Fruit fly (Drosophila melanogaster): ENCODE data around the gene CG11723.

Gene CG11723

DNA sequence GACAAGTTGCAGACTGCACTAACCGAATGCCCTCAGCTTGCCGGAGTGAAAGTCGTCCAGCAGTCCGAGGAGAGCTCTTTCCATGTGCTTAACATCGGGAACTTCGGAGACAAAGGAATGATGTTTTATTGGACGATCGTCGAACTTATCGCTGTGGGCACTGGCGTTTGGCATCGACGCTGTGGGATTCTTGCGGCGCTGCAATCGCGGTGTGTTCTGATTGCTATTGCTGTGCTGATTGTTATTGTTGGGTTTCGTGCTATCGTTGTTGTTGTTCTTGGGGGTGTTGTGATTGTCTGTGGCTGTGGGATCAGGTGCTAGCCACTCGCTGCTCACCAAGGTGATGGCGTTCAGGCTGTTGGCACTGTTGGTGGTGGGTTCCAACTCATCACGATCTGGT, 43.6 kb upstream of the CG11723 start:
- TF ChIP-seq Clk (GFP tag; optimal IDR thresholded peaks at IDR 0.05) (no peak), ovo (GFP tag; optimal IDR thresholded peaks at IDR 0.05) (no peak), tj (GFP tag; optimal IDR thresholded peaks at IDR 0.05) (no peak), Hr96 (GFP tag; optimal IDR thresholded peaks at IDR 0.05) (no peak), Mnt (GFP tag; optimal IDR thresholded peaks at IDR 0.05) (no peak), CG33017 (tag; optimal IDR thresholded peaks at IDR 0.05) (no peak), CG12768 (GFP tag; optimal IDR thresholded peaks at IDR 0.05) (no peak), cnc (optimal IDR thresholded peaks at IDR 0.05) (no peak), CG14711 (tag; optimal IDR thresholded peaks at IDR 0.05) (no peak), toe (GFP tag; optimal IDR thresholded peaks at IDR 0.05) (no peak), kay (GFP tag; ENCODE audit: borderline replicate concordance) (no peak), CG5204 (GFP tag; optimal IDR thresholded peaks at IDR 0.05) (no peak), pad (GFP tag; optimal IDR thresholded peaks at IDR 0.05) (no peak), CG7045 (GFP tag; optimal IDR thresholded peaks at IDR 0.05) (no peak), Crg-1 (GFP tag; optimal IDR thresholded peaks at IDR 0.05) (no peak), CG1620 (GFP tag; optimal IDR thresholded peaks at IDR 0.05) (no peak), CG7101 (tag; optimal IDR thresholded peaks at IDR 0.05) (no peak)

- TF ChIP-seq CG7045 (GFP tag; optimal IDR thresholded peaks at IDR 0.05), result no peak
- no peak for TF ChIP-seq CG5204 (GFP tag; optimal IDR thresholded peaks at IDR 0.05)
- no peak for TF ChIP-seq Hr96 (GFP tag; optimal IDR thresholded peaks at IDR 0.05)
- TF ChIP-seq CG11617 (GFP tag; optimal IDR thresholded peaks at IDR 0.05), result no peak
- no peak for TF ChIP-seq CG14711 (tag; optimal IDR thresholded peaks at IDR 0.05)
- no peak for TF ChIP-seq cic (GFP tag; optimal IDR thresholded peaks at IDR 0.05)
- TF ChIP-seq ovo (GFP tag; optimal IDR thresholded peaks at IDR 0.05), result no peak
- no peak for TF ChIP-seq CG33017 (tag; optimal IDR thresholded peaks at IDR 0.05)
- TF ChIP-seq cnc (optimal IDR thresholded peaks at IDR 0.05), result no peak
- TF ChIP-seq CG1620 (GFP tag; optimal IDR thresholded peaks at IDR 0.05), result no peak
- TF ChIP-seq toe (GFP tag; optimal IDR thresholded peaks at IDR 0.05), result no peak
- no peak for TF ChIP-seq Mnt (GFP tag; optimal IDR thresholded peaks at IDR 0.05)
- TF ChIP-seq kay (GFP tag; ENCODE audit: borderline replicate concordance), result no peak
- no peak for TF ChIP-seq tj (GFP tag; optimal IDR thresholded peaks at IDR 0.05)
- TF ChIP-seq bab1 (GFP tag; optimal IDR thresholded peaks at IDR 0.05), result no peak
Observed at dm6 chr2L:2189100-2189499, 42.0 kb upstream of the CG11723 start.

DNA sequence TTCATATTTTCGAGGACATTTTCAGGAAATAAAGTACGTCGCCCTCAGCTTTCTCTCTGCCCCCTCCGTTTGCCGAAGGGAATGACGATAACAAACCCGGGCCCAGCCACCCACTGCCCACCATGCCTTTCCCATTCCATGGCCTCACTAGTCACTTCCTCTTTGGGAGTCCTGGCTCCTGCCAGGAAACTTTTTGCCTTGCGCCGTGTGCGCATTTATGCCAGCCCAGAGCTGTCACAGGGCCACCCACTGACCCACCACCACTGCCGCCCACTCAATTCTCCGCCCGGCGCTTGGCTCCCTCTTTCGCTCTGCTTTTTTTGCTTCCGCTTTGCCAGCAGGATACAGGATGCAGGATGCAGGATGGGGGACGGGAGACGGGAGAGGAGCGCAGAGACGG, 40.3 kb upstream of the CG11723 start:
- TF ChIP-seq Clk (GFP tag; optimal IDR thresholded peaks at IDR 0.05) (no peak), CG11617 (GFP tag; optimal IDR thresholded peaks at IDR 0.05) (no peak), CG5204 (GFP tag; optimal IDR thresholded peaks at IDR 0.05) (no peak), kay (GFP tag; ENCODE audit: borderline replicate concordance) (no peak), Mnt (GFP tag; optimal IDR thresholded peaks at IDR 0.05) (no peak), CG1620 (GFP tag; optimal IDR thresholded peaks at IDR 0.05) (no peak), CG33017 (tag; optimal IDR thresholded peaks at IDR 0.05) (no peak)

DNA sequence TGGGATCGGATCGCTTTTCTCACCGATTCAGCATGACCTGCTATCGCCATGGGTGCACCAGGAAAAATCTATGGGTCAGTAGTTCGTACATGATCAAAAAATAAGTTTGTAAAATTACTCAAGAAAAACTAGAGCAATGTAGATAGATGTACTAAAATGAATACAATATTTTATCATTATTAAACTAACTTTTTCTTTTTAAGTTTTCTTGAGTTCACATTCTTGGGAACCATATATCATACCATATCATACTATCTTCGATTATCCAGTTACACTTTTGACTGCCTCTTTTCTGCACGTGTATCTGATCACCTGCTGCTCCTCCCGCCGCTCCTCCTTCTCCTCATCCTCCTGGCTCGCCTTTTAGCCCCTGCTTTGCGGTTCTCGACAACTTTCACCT, 38.3 kb upstream of the CG11723 start:
- TF ChIP-seq CG7101 (tag; optimal IDR thresholded peaks at IDR 0.05), result no peak

- TF ChIP-seq kay (GFP tag; ENCODE audit: borderline replicate concordance), result no peak
- no peak for TF ChIP-seq CG7101 (tag; optimal IDR thresholded peaks at IDR 0.05)
- TF ChIP-seq CG14711 (tag; optimal IDR thresholded peaks at IDR 0.05), result no peak
- TF ChIP-seq Hr96 (GFP tag; optimal IDR thresholded peaks at IDR 0.05), result no peak
- TF ChIP-seq pad (GFP tag; optimal IDR thresholded peaks at IDR 0.05), result no peak
Observed at dm6 chr2L:2184659-2185058, 37.6 kb upstream of the CG11723 start.

- TF ChIP-seq CG12768 (GFP tag; optimal IDR thresholded peaks at IDR 0.05), result no peak
- TF ChIP-seq Mnt (GFP tag; optimal IDR thresholded peaks at IDR 0.05), result no peak
- TF ChIP-seq CG7101 (tag; optimal IDR thresholded peaks at IDR 0.05), result no peak
- no peak for TF ChIP-seq CG5204 (GFP tag; optimal IDR thresholded peaks at IDR 0.05)
- no peak for TF ChIP-seq cnc (optimal IDR thresholded peaks at IDR 0.05)
- no peak for TF ChIP-seq tj (GFP tag; optimal IDR thresholded peaks at IDR 0.05)
- TF ChIP-seq CG1620 (GFP tag; optimal IDR thresholded peaks at IDR 0.05), result no peak
- no peak for TF ChIP-seq toe (GFP tag; optimal IDR thresholded peaks at IDR 0.05)
- TF ChIP-seq CG11617 (GFP tag; optimal IDR thresholded peaks at IDR 0.05), result no peak
- TF ChIP-seq cic (GFP tag; optimal IDR thresholded peaks at IDR 0.05), result no peak
Observed at dm6 chr2L:2184129-2184528, 37.1 kb upstream of the CG11723 start.

DNA sequence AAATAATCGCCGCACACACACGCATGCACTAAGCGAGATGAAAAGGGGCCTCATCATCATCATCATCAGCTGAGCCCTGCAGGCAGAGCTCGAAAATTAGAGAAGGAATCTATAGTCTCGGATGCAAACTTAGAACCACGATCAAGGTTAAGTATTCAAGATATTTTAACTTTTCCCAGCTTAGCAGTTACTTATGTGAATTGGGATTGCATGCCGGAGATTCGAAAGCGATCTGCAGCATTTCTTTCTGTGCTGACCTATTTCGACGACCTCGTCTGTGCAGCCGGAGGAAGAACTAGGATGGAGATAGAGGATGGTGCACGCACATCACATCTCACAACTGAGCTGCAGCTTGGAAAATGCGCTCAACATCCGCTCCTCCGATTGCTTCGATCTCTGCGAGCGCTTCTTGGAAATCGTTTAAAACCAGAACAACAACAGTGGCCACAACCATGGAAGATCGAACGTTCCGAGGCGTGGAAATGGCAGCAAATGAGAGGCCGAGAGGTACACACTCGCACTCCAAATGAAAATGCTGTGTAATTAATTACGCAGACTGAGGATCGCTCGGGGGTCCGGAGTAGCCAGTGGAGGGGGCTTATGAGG, 35.8 kb upstream of the CG11723 start:
- no peak for TF ChIP-seq CG5204 (GFP tag; optimal IDR thresholded peaks at IDR 0.05)
- no peak for TF ChIP-seq CG12768 (GFP tag; optimal IDR thresholded peaks at IDR 0.05)
- TF ChIP-seq Mnt (GFP tag; optimal IDR thresholded peaks at IDR 0.05), result no peak
